Worm (Caenorhabditis elegans) whole organism, late embryonic: ENCODE results near the gene ifa-3.

Source experiments
- ceh-31 ChIP-seq: sonication (generic microtip); optimal IDR thresholded peaks from 2 replicates; lab custom pipeline; 2016; ENCODE audit warnings: missing genetic modification characterization, missing compliant biosample characterization
- ceh-45 ChIP-seq: fragments of 200-800 bp; sonication (Bioruptor generic); IDR thresholded peaks from 2 replicates; pipeline ENCODE4 v1.3.6; 2022; ENCODE audit warnings: missing genetic modification reagents, missing genetic modification characterization, missing compliant biosample characterization
- che-1 ChIP-seq: sonication (generic microtip); optimal IDR thresholded peaks from 2 replicates; lab custom pipeline; 2016; ENCODE audit warnings: mild to moderate bottlenecking, missing genetic modification characterization, missing compliant biosample characterization
- dve-1 ChIP-seq: sonication (generic microtip); optimal IDR thresholded peaks from 2 replicates; lab custom pipeline; 2017; ENCODE audit warnings: antibody characterized with exemption, mild to moderate bottlenecking, missing genetic modification characterization, missing compliant biosample characterization
- elt-2 ChIP-seq: sonication (generic microtip); optimal IDR thresholded peaks from 2 replicates; lab custom pipeline; 2016; ENCODE audit warnings: missing genetic modification reagents, missing genetic modification characterization, missing compliant biosample characterization
- fax-1 ChIP-seq: sonication (generic microtip); optimal IDR thresholded peaks from 2 replicates; lab custom pipeline; 2016; ENCODE audit warnings: missing genotype, missing genetic modification characterization, missing compliant biosample characterization
- hlh-15 ChIP-seq: sonication (generic microtip); optimal IDR thresholded peaks from 2 replicates; lab custom pipeline; 2016; ENCODE audit warnings: missing genetic modification characterization, missing compliant biosample characterization
- lin-11 ChIP-seq: fragments of 200-800 bp; sonication (Bioruptor generic); optimal IDR thresholded peaks from 2 replicates; lab custom pipeline; 2018; ENCODE audit warnings: mild to moderate bottlenecking, missing genetic modification characterization, missing compliant biosample characterization
- madf-2 ChIP-seq: sonication (generic microtip); optimal IDR thresholded peaks from 2 replicates; lab custom pipeline; 2017; ENCODE audit warnings: missing genetic modification characterization, missing compliant biosample characterization
- pha-4 ChIP-seq: fragments of 150-350 bp; optimal IDR thresholded peaks from 2 replicates; lab custom pipeline; 2018; ENCODE audit warnings: missing biosample characterization, missing genetic modification reagents, missing genetic modification characterization
- pros-1 ChIP-seq: fragments of 150-350 bp; optimal IDR thresholded peaks from 2 replicates; lab custom pipeline; 2014; ENCODE audit warnings: missing biosample characterization, missing genetic modification reagents, missing genetic modification characterization
- sox-4 ChIP-seq: sonication (generic microtip); optimal IDR thresholded peaks from 2 replicates; lab custom pipeline; 2017; ENCODE audit warnings: mild to moderate bottlenecking, missing genetic modification characterization, inconsistent platforms, missing compliant biosample characterization
- unc-86 ChIP-seq: sonication (generic microtip); optimal IDR thresholded peaks from 2 replicates; lab custom pipeline; 2016; ENCODE audit warnings: missing genetic modification characterization, missing compliant biosample characterization

- TF ChIP-seq fax-1 (tag; lab: Kevin White, UChicago) (no peak), pros-1 (tag; lab: Kevin White, UChicago) (no peak), sox-4 (tag; lab: Kevin White, UChicago) (no peak), ceh-31 (tag; lab: Kevin White, UChicago) (no peak), ceh-45 (GFP tag; lab: Robert Waterston, UW) (no peak), pha-4 (tag; lab: Kevin White, UChicago) (no peak), elt-2 (tag; lab: Kevin White, UChicago) (no peak), madf-2 (no peak), che-1 (tag; lab: Kevin White, UChicago) (no peak), dve-1 (no peak), unc-86 (tag; lab: Kevin White, UChicago) (no peak), hlh-15 (no peak), lin-11 (tag; lab: Kevin White, UChicago) (no peak)
Observed at ce11 chrX:16309705-16310104, 39.8 kb upstream of the ifa-3 start.
